Worm (Caenorhabditis elegans): ENCODE data around the gene his-63.

DNA sequence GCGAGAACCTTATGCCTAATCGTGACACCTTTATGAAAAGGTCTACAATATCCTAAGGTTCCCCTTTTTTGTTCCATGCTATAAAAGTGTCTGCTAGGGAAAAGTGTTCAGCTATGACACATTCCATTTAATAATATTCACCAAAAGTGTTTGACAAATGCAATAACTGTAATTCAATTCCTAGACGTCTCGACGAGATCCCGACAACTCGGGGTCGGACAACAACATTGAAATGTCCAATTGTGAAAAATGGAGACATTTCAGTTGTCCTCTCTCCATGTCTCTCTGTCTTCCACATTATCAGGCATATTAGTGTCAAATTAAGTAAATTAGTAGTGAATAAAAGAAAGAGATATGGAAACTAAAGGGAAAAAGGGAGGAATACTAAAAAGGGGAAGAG lies 24.8 kb upstream of the his-63 start:
- TF ChIP-seq nhr-11 (tag; optimal IDR thresholded peaks at IDR 0.05) (no peak), fos-1 (tag; optimal IDR thresholded peaks at IDR 0.05) (no peak), nhr-76 (tag; optimal IDR thresholded peaks at IDR 0.05) (no peak), skn-1 (tag; optimal IDR thresholded peaks at IDR 0.05) (no peak), nhr-237 (tag; optimal IDR thresholded peaks at IDR 0.05) (no peak), ama-1 (optimal IDR thresholded peaks at IDR 0.05) (no peak), nfya-1 (tag; optimal IDR thresholded peaks at IDR 0.05; ENCODE audit: insufficient read depth) (no peak)

All from whole organism, L3 larva.